Worm (Caenorhabditis elegans) whole organism, midembryonic: ENCODE data around the gene dmsr-13.

ENCODE experiments used
- T22C8.4 ChIP-seq: fragments of 200-800 bp; sonication (Bioruptor generic); IDR thresholded peaks from 2 replicates; pipeline ENCODE4 v1.3.6; 2022; ENCODE audit warnings: missing genetic modification characterization, missing compliant biosample characterization
- cog-1 ChIP-seq: sonication (generic microtip); optimal IDR thresholded peaks from 2 replicates; lab custom pipeline; 2016; ENCODE audit warnings: missing genetic modification characterization, missing compliant biosample characterization
- flt-1 ChIP-seq: fragments of 200-800 bp; sonication (Bioruptor generic); IDR thresholded peaks from 2 replicates; pipeline ENCODE4 v1.3.6; 2022; ENCODE audit warnings: missing genetic modification characterization, missing compliant biosample characterization
- klf-2 ChIP-seq: fragments of 200-800 bp; sonication (Bioruptor generic); conservative IDR thresholded peaks from 2 replicates; pipeline ENCODE4 v1.3.6; 2022; ENCODE audit warnings: missing genetic modification reagents, missing genetic modification characterization, missing compliant biosample characterization
- med-1 ChIP-seq: sonication (generic microtip); optimal IDR thresholded peaks from 2 replicates; lab custom pipeline; 2017; ENCODE audit warnings: missing genetic modification characterization, mild to moderate bottlenecking, missing compliant biosample characterization, antibody characterized with exemption, missing genetic modification reagents; ENCODE audit not compliant: insufficient read depth
- ref-1 ChIP-seq: fragments of 200-800 bp; sonication (Bioruptor generic); conservative IDR thresholded peaks from 2 replicates; pipeline ENCODE4 v1.3.6; 2022; ENCODE audit warnings: missing genetic modification reagents, missing genetic modification characterization, missing compliant biosample characterization
- tab-1 ChIP-seq: fragments of 200-800 bp; sonication (Bioruptor generic); IDR thresholded peaks from 2 replicates; pipeline ENCODE4 v1.3.6; 2022; ENCODE audit warnings: missing genetic modification characterization, missing compliant biosample characterization
- ztf-23 ChIP-seq: fragments of 200-800 bp; sonication (Bioruptor generic); IDR thresholded peaks from 2 replicates; pipeline ENCODE4 v1.3.6; 2022; ENCODE audit warnings: missing genetic modification reagents, missing genetic modification characterization, missing compliant biosample characterization
- ztf-29 ChIP-seq: fragments of 200-800 bp; sonication (Bioruptor generic); IDR thresholded peaks from 2 replicates; pipeline ENCODE4 v1.3.6; 2022; ENCODE audit warnings: missing genetic modification reagents, missing genetic modification characterization, missing compliant biosample characterization

dmsr-13 gene

DNA sequence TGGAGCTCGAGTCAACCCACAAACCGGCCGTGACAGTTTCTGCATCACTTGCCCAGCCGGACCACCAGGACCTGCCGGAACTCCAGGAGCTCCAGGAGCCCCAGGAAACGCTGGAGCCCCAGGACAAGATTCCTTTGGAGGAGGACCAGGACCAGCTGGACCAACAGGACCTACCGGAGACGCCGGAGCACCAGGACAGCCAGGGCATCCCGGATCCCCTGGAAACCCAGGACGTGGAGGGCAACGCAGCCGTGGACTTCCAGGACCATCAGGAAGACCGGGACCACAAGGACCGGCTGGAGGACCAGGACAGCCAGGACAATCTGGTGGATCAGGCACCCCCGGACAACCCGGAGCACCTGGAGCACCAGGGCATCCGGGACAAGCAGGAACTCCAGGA, 10.4 kb upstream of the dmsr-13 start:
- TF ChIP-seq ztf-23 (GFP tag; lab: Robert Waterston, UW) (no peak), tab-1 (GFP tag; lab: Robert Waterston, UW) (no peak), T22C8.4 (GFP tag; lab: Robert Waterston, UW) (no peak), flt-1 (GFP tag; lab: Robert Waterston, UW) (no peak), ref-1 (GFP tag; lab: Robert Waterston, UW) (no peak), cog-1 (tag; lab: Kevin White, UChicago) (no peak), klf-2 (GFP tag; lab: Robert Waterston, UW) (no peak), med-1 (GFP tag; lab: Kevin White, UChicago) (no peak), ztf-29 (GFP tag; lab: Robert Waterston, UW) (no peak)

DNA sequence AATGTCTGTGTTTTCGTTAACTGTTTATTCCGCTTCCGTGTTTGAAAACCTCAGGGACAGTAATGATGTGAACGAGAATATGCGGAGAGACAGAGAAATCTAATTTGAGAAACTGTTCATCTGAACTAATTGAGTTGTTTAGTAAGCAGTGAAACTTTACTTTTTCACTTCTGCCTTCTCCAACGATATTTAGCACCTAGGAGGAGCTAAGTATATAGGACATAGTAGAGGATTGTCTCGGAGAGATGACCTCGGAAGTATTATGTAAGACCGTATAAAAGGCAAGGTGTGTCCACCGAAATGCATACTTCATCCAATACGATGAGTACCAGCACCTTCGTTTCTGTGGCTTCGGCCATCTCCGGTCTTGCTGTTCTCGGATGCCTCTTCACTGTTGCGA, 9.7 kb upstream of the dmsr-13 start, which contains the start of gene col-141:
col-141 (plus strand) TSS at position 301 of the 400 bp plus-strand sequence.
- TF ChIP-seq ref-1 (GFP tag; lab: Robert Waterston, UW) = no peak
- TF ChIP-seq cog-1 (tag; lab: Kevin White, UChicago) = no peak
- TF ChIP-seq ztf-23 (GFP tag; lab: Robert Waterston, UW) = no peak
- TF ChIP-seq T22C8.4 (GFP tag; lab: Robert Waterston, UW) = no peak
- no peak for TF ChIP-seq tab-1 (GFP tag; lab: Robert Waterston, UW)
- no peak for TF ChIP-seq med-1 (GFP tag; lab: Kevin White, UChicago)
- TF ChIP-seq ztf-29 (GFP tag; lab: Robert Waterston, UW) = no peak
- no peak for TF ChIP-seq klf-2 (GFP tag; lab: Robert Waterston, UW)
- TF ChIP-seq flt-1 (GFP tag; lab: Robert Waterston, UW) = no peak

DNA sequence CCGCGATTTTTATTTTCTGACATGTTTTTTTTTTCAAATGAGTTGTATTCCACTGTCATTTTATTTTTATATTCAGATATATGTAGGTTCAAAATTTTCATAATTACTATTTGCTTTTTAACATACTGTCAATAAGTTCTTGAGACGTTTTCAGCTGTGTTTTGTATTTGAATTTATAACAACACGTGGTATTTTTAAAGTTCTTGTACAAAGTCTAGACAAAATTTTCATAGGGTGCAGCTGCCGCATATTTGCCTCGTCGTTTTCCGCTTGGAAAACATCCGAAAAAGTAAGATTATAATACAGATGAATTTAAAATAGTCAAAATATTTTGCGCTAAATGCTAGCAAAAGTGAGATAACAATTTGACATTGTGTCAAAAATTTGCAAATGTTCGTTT, 9.1 kb upstream of the dmsr-13 start, which contains the start of gene dmsr-15:
dmsr-15 (minus strand) TSS at position 101 of the 400 bp plus-strand sequence.
- no peak for TF ChIP-seq flt-1 (GFP tag; lab: Robert Waterston, UW)
- TF ChIP-seq ztf-29 (GFP tag; lab: Robert Waterston, UW) = no peak
- TF ChIP-seq ztf-23 (GFP tag; lab: Robert Waterston, UW) = no peak
- no peak for TF ChIP-seq med-1 (GFP tag; lab: Kevin White, UChicago)
- TF ChIP-seq T22C8.4 (GFP tag; lab: Robert Waterston, UW) = no peak
- no peak for TF ChIP-seq tab-1 (GFP tag; lab: Robert Waterston, UW)

DNA sequence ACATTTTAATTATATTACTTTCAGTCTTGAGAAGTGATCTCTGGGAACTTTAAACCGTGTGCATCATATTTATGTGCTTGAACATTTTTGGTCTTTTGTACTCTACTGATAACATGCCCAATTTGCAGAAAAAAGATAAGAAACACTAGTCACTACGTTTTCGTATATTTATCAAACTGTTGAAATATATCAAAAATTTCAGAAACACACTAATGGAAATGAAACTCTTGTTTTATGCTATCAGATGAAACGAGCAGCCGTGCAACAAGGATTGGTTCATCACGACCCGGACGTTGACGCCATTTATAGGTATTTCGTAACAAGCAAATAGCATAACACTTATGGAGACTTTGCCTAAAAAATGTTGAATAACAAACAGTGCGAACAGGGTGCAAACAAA, 3.7 kb upstream of the dmsr-13 start:
- no peak for TF ChIP-seq flt-1 (GFP tag; lab: Robert Waterston, UW)
- no peak for TF ChIP-seq ztf-29 (GFP tag; lab: Robert Waterston, UW)
- TF ChIP-seq klf-2 (GFP tag; lab: Robert Waterston, UW) = no peak
- no peak for TF ChIP-seq tab-1 (GFP tag; lab: Robert Waterston, UW)

DNA sequence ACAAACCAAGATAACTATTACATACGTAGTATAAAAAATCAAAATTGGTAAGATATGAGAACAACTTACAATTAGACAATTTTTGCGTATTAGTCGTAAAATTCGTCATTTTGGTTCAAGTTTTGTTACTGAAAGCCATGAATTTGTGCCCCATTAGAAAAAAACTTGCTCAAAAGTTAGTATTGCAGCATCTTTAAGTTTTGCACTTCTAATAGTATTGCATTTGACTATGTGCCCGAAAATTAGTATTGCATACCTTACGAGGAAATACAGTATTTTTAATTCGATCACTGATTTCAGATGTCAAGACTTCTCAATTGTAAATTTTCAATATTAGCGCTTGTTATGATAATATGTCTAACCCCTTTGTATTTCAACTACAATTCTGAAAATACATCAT, 1.8 kb upstream of the dmsr-13 start, which contains the start of gene T15B7.8:
T15B7.8 (plus strand) TSS at position 301 of the 400 bp plus-strand sequence.
- TF ChIP-seq cog-1 (tag; lab: Kevin White, UChicago) = no peak
- TF ChIP-seq T22C8.4 (GFP tag; lab: Robert Waterston, UW) = no peak
- TF ChIP-seq ztf-23 (GFP tag; lab: Robert Waterston, UW) = no peak
- no peak for TF ChIP-seq med-1 (GFP tag; lab: Kevin White, UChicago)
- no peak for TF ChIP-seq ztf-29 (GFP tag; lab: Robert Waterston, UW)
- no peak for TF ChIP-seq tab-1 (GFP tag; lab: Robert Waterston, UW)
- TF ChIP-seq flt-1 (GFP tag; lab: Robert Waterston, UW) = no peak
- no peak for TF ChIP-seq ref-1 (GFP tag; lab: Robert Waterston, UW)
- no peak for TF ChIP-seq klf-2 (GFP tag; lab: Robert Waterston, UW)

DNA sequence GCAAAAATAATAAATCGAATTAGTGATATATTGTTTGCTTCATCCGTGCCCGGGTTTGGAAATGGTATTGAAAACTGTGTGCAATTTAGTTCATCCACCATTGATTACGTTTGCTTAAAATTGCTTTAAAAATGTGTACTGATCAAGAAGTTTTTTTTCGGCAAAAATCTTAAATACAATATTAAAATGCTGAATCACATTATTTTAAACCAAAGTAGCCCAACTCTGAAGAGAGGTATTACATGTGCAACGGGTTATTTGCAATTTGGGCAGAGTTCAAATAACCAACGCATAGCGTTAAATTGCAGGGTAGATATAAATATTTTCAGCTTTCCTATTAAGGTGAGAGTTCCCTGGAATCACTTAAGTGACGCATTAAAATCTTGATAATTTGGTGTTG, 2.5 kb downstream of the dmsr-13 start, which contains the start of gene dmsr-14:
dmsr-14 (minus strand) TSS at position 101 of the 400 bp plus-strand sequence.
- no peak for TF ChIP-seq ref-1 (GFP tag; lab: Robert Waterston, UW)
- no peak for TF ChIP-seq ztf-29 (GFP tag; lab: Robert Waterston, UW)
- TF ChIP-seq tab-1 (GFP tag; lab: Robert Waterston, UW) = no peak
- no peak for TF ChIP-seq cog-1 (tag; lab: Kevin White, UChicago)
- TF ChIP-seq med-1 (GFP tag; lab: Kevin White, UChicago) = no peak
- TF ChIP-seq T22C8.4 (GFP tag; lab: Robert Waterston, UW) = no peak
- TF ChIP-seq klf-2 (GFP tag; lab: Robert Waterston, UW) = no peak
- no peak for TF ChIP-seq ztf-23 (GFP tag; lab: Robert Waterston, UW)
- no peak for TF ChIP-seq flt-1 (GFP tag; lab: Robert Waterston, UW)

DNA sequence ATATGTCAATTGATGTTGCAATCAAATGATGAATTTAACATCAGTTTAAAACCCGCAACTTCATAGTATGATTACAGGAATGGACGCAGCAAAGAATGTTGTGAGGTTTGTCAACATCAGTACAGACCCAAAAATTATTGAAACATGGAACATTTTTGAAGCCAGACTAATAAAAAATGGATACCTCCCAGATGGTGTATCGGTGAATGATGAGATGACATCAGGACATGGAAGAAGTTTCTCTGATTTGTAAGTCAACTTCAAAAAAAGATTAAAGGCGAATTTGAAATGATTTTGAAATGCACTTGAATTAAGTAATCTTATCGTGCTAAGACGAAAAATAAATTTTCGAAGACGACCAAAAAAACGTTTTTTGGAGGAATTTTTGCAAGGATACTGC, 5.8 kb downstream of the dmsr-13 start:
- TF ChIP-seq T22C8.4 (GFP tag; lab: Robert Waterston, UW) (no peak), tab-1 (GFP tag; lab: Robert Waterston, UW) (no peak), ref-1 (GFP tag; lab: Robert Waterston, UW) (no peak), cog-1 (tag; lab: Kevin White, UChicago) (no peak), klf-2 (GFP tag; lab: Robert Waterston, UW) (no peak), med-1 (GFP tag; lab: Kevin White, UChicago) (no peak), ztf-29 (GFP tag; lab: Robert Waterston, UW) (no peak), ztf-23 (GFP tag; lab: Robert Waterston, UW) (no peak), flt-1 (GFP tag; lab: Robert Waterston, UW) (no peak)

DNA sequence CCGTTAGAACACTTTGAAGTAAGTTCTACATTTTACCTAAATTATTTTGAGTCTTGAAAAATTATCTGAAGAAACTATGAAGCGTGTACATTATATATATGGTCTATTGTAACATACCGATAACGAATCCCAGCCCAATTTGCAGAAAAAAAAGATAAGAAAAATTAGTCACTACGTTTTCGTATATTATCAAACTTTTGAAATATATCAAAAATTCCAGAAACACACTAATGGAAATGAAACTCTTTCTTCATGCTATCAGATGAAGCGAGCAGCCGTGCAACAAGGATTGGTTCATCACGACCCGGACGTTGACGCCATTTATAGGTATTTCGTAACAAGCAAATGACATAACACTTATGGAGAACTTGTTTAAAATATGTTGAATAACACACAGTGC, 7.8 kb downstream of the dmsr-13 start:
- no peak for TF ChIP-seq klf-2 (GFP tag; lab: Robert Waterston, UW)
- no peak for TF ChIP-seq ztf-29 (GFP tag; lab: Robert Waterston, UW)
- TF ChIP-seq ztf-23 (GFP tag; lab: Robert Waterston, UW) = no peak
- no peak for TF ChIP-seq T22C8.4 (GFP tag; lab: Robert Waterston, UW)
- TF ChIP-seq tab-1 (GFP tag; lab: Robert Waterston, UW) = no peak
- TF ChIP-seq ref-1 (GFP tag; lab: Robert Waterston, UW) = no peak
- TF ChIP-seq flt-1 (GFP tag; lab: Robert Waterston, UW) = no peak
- TF ChIP-seq cog-1 (tag; lab: Kevin White, UChicago) = no peak

DNA sequence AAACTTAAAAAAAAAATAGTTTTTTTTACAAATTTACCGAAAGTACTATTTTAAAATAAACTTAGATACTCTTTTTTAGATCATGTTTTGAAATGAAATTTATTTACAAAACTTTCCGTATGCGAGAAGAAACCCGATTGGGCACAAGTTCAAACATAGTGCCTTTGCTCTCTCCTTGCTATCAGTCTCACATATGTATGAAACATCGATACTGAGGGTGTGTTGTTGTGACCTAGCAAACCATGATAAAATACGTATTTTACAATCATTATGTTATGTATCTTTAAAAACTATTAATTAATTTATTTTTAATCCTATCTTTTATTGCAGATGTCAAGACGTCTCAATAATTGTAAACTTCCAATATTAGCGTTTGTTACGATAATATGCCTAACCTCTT, 9.6 kb downstream of the dmsr-13 start:
- TF ChIP-seq ztf-29 (GFP tag; lab: Robert Waterston, UW) = no peak
- TF ChIP-seq tab-1 (GFP tag; lab: Robert Waterston, UW) = no peak
- TF ChIP-seq klf-2 (GFP tag; lab: Robert Waterston, UW) = no peak
- TF ChIP-seq T22C8.4 (GFP tag; lab: Robert Waterston, UW) = no peak
- TF ChIP-seq ztf-23 (GFP tag; lab: Robert Waterston, UW) = no peak
- TF ChIP-seq ref-1 (GFP tag; lab: Robert Waterston, UW) = no peak
- no peak for TF ChIP-seq cog-1 (tag; lab: Kevin White, UChicago)
- TF ChIP-seq flt-1 (GFP tag; lab: Robert Waterston, UW) = no peak
- no peak for TF ChIP-seq med-1 (GFP tag; lab: Kevin White, UChicago)
